Fruit fly (Drosophila melanogaster): ENCODE results near the gene CG8813.

The CG8813 gene

dm6 chr2L:2857862-2858734 is 11.4 kb upstream of the CG8813 start (continued):
- TF ChIP-seq trh (GFP tag; optimal IDR thresholded peaks at IDR 0.05): no peak
- peak; percentile 43 for TF ChIP-seq scrt (GFP tag; optimal IDR thresholded peaks at IDR 0.05)
- TF ChIP-seq CG7928 (GFP tag; optimal IDR thresholded peaks at IDR 0.05): no peak
- TF ChIP-seq Xbp1 (GFP tag; optimal IDR thresholded peaks at IDR 0.05): peak; percentile 2
- TF ChIP-seq dimm (GFP tag; IDR thresholded peaks at IDR 0.05): no peak
- no peak for TF ChIP-seq repo (GFP tag; optimal IDR thresholded peaks at IDR 0.05)
- TF ChIP-seq CG12744 (GFP tag; optimal IDR thresholded peaks at IDR 0.05): no peak
- TF ChIP-seq Oaz (GFP tag; IDR thresholded peaks at IDR 0.05): no peak
- TF ChIP-seq Blimp-1 (GFP tag; optimal IDR thresholded peaks at IDR 0.05): peak; percentile 62
- no peak for TF ChIP-seq CG18764 (GFP tag; optimal IDR thresholded peaks at IDR 0.05)
- no peak for TF ChIP-seq CG12236 (GFP tag; optimal IDR thresholded peaks at IDR 0.05)
- no peak for TF ChIP-seq Hmx (GFP tag; optimal IDR thresholded peaks at IDR 0.05)
- TF ChIP-seq CG31365 (tag; optimal IDR thresholded peaks at IDR 0.05): no peak
- TF ChIP-seq CG10431 (GFP tag; optimal IDR thresholded peaks at IDR 0.05): no peak
- TF ChIP-seq gcm2 (GFP tag; optimal IDR thresholded peaks at IDR 0.05): peak; percentile 2
- TF ChIP-seq chif (GFP tag; optimal IDR thresholded peaks at IDR 0.05): no peak
- no peak for TF ChIP-seq H2.0 (GFP tag; IDR thresholded peaks at IDR 0.05)
- no peak for TF ChIP-seq Bdp1 (GFP tag; optimal IDR thresholded peaks at IDR 0.05)
- no peak for TF ChIP-seq CG2889 (GFP tag; IDR thresholded peaks at IDR 0.05)
- no peak for TF ChIP-seq Atf3 (GFP tag; optimal IDR thresholded peaks at IDR 0.05)
- TF ChIP-seq CG8765 (GFP tag; IDR thresholded peaks at IDR 0.05): no peak
- no peak for TF ChIP-seq CG15696 (tag; optimal IDR thresholded peaks at IDR 0.05)
- TF ChIP-seq CG11696 (GFP tag; IDR thresholded peaks at IDR 0.05): no peak
- no peak for TF ChIP-seq CG11247 (GFP tag; IDR thresholded peaks at IDR 0.05)
- no peak for TF ChIP-seq CG14965 (GFP tag; optimal IDR thresholded peaks at IDR 0.05; ENCODE audit: borderline replicate concordance)
- peak; percentile 18 for TF ChIP-seq CG12769 (tag; optimal IDR thresholded peaks at IDR 0.05)
- no peak for TF ChIP-seq kni (GFP tag; optimal IDR thresholded peaks at IDR 0.05)
- no peak for TF ChIP-seq Dad (GFP tag; optimal IDR thresholded peaks at IDR 0.05)
- no peak for TF ChIP-seq Sin3A (optimal IDR thresholded peaks at IDR 0.05)
- no peak for TF ChIP-seq tna (GFP tag; IDR thresholded peaks at IDR 0.05; ENCODE audit: partially characterized antibody)
- TF ChIP-seq vnd (GFP tag; IDR thresholded peaks at IDR 0.05; ENCODE audit: partially characterized antibody): no peak
- TF ChIP-seq Abd-B (GFP tag; optimal IDR thresholded peaks at IDR 0.05): no peak
- no peak for TF ChIP-seq pan (optimal IDR thresholded peaks at IDR 0.05)
- no peak for TF ChIP-seq pan (GFP tag; optimal IDR thresholded peaks at IDR 0.05 in 1 of 2, IDR thresholded peaks at IDR 0.05 in 1 of 2)
- no peak for TF ChIP-seq CG2202 (tag; optimal IDR thresholded peaks at IDR 0.05)
- TF ChIP-seq lab (GFP tag; optimal IDR thresholded peaks at IDR 0.05): peak; percentile 60
- TF ChIP-seq Aef1 (GFP tag; IDR thresholded peaks at IDR 0.05): peak; percentile 39; the same call in 2 of the 3 replicates
- TF ChIP-seq Hr78 (GFP tag; optimal IDR thresholded peaks at IDR 0.05): peak in 1 of 2 experiments; percentile 28
- TF ChIP-seq CG1233 (GFP tag; optimal IDR thresholded peaks at IDR 0.05): no peak
- TF ChIP-seq CG13624 (GFP tag; optimal IDR thresholded peaks at IDR 0.05): no peak
- no peak for TF ChIP-seq twi (tag; optimal IDR thresholded peaks at IDR 0.05)
- no peak for TF ChIP-seq CG3838 (GFP tag; optimal IDR thresholded peaks at IDR 0.05)
- TF ChIP-seq mld (GFP tag; IDR thresholded peaks at IDR 0.05; ENCODE audit: partially characterized antibody): no peak
- TF ChIP-seq CG30403 (GFP tag; optimal IDR thresholded peaks at IDR 0.05): peak; percentile 6
- no peak for TF ChIP-seq dmrt11E (tag; optimal IDR thresholded peaks at IDR 0.05)
- TF ChIP-seq gsb (GFP tag; IDR thresholded peaks at IDR 0.05): no peak
- no peak for TF ChIP-seq Hmr (GFP tag; optimal IDR thresholded peaks at IDR 0.05)
- TF ChIP-seq CG32532 (GFP tag; IDR thresholded peaks at IDR 0.05): no peak
- no peak for TF ChIP-seq MESR4 (GFP tag; optimal IDR thresholded peaks at IDR 0.05)
- no peak for TF ChIP-seq CG10462 (GFP tag; optimal IDR thresholded peaks at IDR 0.05)
